Worm (Caenorhabditis elegans): Measurements from ENCODE around the gene C07A4.3.
A peak's percentile ranks its signal among the peaks of the same experiment; 100 is the strongest.

Gene C07A4.3

ce11 chrX:10147236-10147635 lies 27.5 kb upstream of the C07A4.3 start:
- TF ChIP-seq sem-4 (tag; optimal IDR thresholded peaks at IDR 0.05) (no peak), nhr-77 (tag; optimal IDR thresholded peaks at IDR 0.05) (no peak), blmp-1 (tag; optimal IDR thresholded peaks at IDR 0.05; ENCODE audit: insufficient read depth) (peak; percentile 34), mab-5 (tag; optimal IDR thresholded peaks at IDR 0.05) (no peak), nhr-25 (tag; optimal IDR thresholded peaks at IDR 0.05) (peak; percentile 21), nhr-129 (tag; optimal IDR thresholded peaks at IDR 0.05) (peak; percentile 8), C34F6.9 (tag; optimal IDR thresholded peaks at IDR 0.05) (no peak), unc-62 (GFP tag; optimal IDR thresholded peaks at IDR 0.05) (no peak)

- TF ChIP-seq elt-1 (tag; optimal IDR thresholded peaks at IDR 0.05): no peak
- TF ChIP-seq sma-9 (GFP tag; optimal IDR thresholded peaks at IDR 0.05): no peak
- no peak for TF ChIP-seq sma-9 (tag; optimal IDR thresholded peaks at IDR 0.05)
- TF ChIP-seq F13H6.1 (tag; optimal IDR thresholded peaks at IDR 0.05): peak; percentile 42
- TF ChIP-seq lin-13 (GFP tag; optimal IDR thresholded peaks at IDR 0.05): peak; percentile 16
- peak; percentile 45 for TF ChIP-seq crh-2 (tag; optimal IDR thresholded peaks at IDR 0.05)
- peak; percentile 23 for TF ChIP-seq sma-3 (GFP tag; optimal IDR thresholded peaks at IDR 0.05)
- no peak for TF ChIP-seq ceh-16 (tag; optimal IDR thresholded peaks at IDR 0.05)
Observed at ce11 chrX:10148235-10148872, 26.4 kb upstream of the C07A4.3 start.

ce11 chrX:10150918-10151317 lies 23.9 kb upstream of the C07A4.3 start:
- no peak for TF ChIP-seq nhr-77 (tag; optimal IDR thresholded peaks at IDR 0.05)
- TF ChIP-seq lin-13 (GFP tag; optimal IDR thresholded peaks at IDR 0.05): no peak
- no peak for TF ChIP-seq sem-4 (tag; optimal IDR thresholded peaks at IDR 0.05)
- TF ChIP-seq ztf-1 (GFP tag; conservative IDR thresholded peaks at IDR 0.05): no peak
- no peak for TF ChIP-seq fos-1 (tag; optimal IDR thresholded peaks at IDR 0.05)
- TF ChIP-seq alr-1 (tag; optimal IDR thresholded peaks at IDR 0.05): no peak
- no peak for TF ChIP-seq Y55F3AM.14 (GFP tag; optimal IDR thresholded peaks at IDR 0.05)
- no peak for TF ChIP-seq lin-39 (tag; optimal IDR thresholded peaks at IDR 0.05)
- TF ChIP-seq snpc-4 (tag; optimal IDR thresholded peaks at IDR 0.05): no peak
- no peak for TF ChIP-seq nhr-21 (tag; optimal IDR thresholded peaks at IDR 0.05)
- no peak for TF ChIP-seq egl-27 (tag; optimal IDR thresholded peaks at IDR 0.05)
- TF ChIP-seq ZK546.5 (tag; optimal IDR thresholded peaks at IDR 0.05): no peak

ce11 chrX:10154317-10154942 lies 20.4 kb upstream of the C07A4.3 start, which contains the start of gene F09B9.5:
Gene F09B9.5, plus strand, starts transcription at chrX:10154817.
- TF ChIP-seq mdl-1 (tag; optimal IDR thresholded peaks at IDR 0.05): no peak
- TF ChIP-seq mbf-1 (tag; optimal IDR thresholded peaks at IDR 0.05): no peak
- TF ChIP-seq mab-5 (tag; optimal IDR thresholded peaks at IDR 0.05): no peak
- TF ChIP-seq nhr-11 (tag; optimal IDR thresholded peaks at IDR 0.05): no peak
- no peak for TF ChIP-seq ceh-82 (tag; optimal IDR thresholded peaks at IDR 0.05)
- TF ChIP-seq fos-1 (tag; optimal IDR thresholded peaks at IDR 0.05): no peak
- no peak for TF ChIP-seq R02D3.7 (tag; optimal IDR thresholded peaks at IDR 0.05)
- TF ChIP-seq zag-1 (tag; optimal IDR thresholded peaks at IDR 0.05): peak; percentile 6
- no peak for TF ChIP-seq nhr-25 (tag; optimal IDR thresholded peaks at IDR 0.05)
- TF ChIP-seq sma-9 (GFP tag; optimal IDR thresholded peaks at IDR 0.05): no peak
- TF ChIP-seq sma-9 (tag; optimal IDR thresholded peaks at IDR 0.05): no peak
- TF ChIP-seq snpc-4 (tag; optimal IDR thresholded peaks at IDR 0.05): no peak
- no peak for TF ChIP-seq sma-3 (GFP tag; optimal IDR thresholded peaks at IDR 0.05)
- TF ChIP-seq egl-27 (tag; optimal IDR thresholded peaks at IDR 0.05): peak; percentile 20
- TF ChIP-seq ZK546.5 (tag; optimal IDR thresholded peaks at IDR 0.05): no peak
- peak; percentile 20 for TF ChIP-seq sem-4 (tag; optimal IDR thresholded peaks at IDR 0.05)
- no peak for TF ChIP-seq lin-13 (GFP tag; optimal IDR thresholded peaks at IDR 0.05)
- TF ChIP-seq C34F6.9 (tag; optimal IDR thresholded peaks at IDR 0.05): peak; percentile 14
- no peak for TF ChIP-seq nhr-77 (tag; optimal IDR thresholded peaks at IDR 0.05)
- no peak for TF ChIP-seq elt-1 (tag; optimal IDR thresholded peaks at IDR 0.05)
- no peak for TF ChIP-seq Y55F3AM.14 (GFP tag; optimal IDR thresholded peaks at IDR 0.05)
- no peak for TF ChIP-seq aly-2 (tag; optimal IDR thresholded peaks at IDR 0.05)
- TF ChIP-seq nhr-237 (tag; optimal IDR thresholded peaks at IDR 0.05): no peak
- no peak for TF ChIP-seq nhr-129 (tag; optimal IDR thresholded peaks at IDR 0.05)
- no peak for TF ChIP-seq ama-1 (optimal IDR thresholded peaks at IDR 0.05)
- TF ChIP-seq ztf-1 (GFP tag; conservative IDR thresholded peaks at IDR 0.05): no peak
